Worm (Caenorhabditis elegans) whole organism, midembryonic: Measurements from ENCODE around the gene snap-29.

ENCODE experiments used
- T22C8.4 ChIP-seq: fragments of 200-800 bp; sonication (Bioruptor generic); IDR thresholded peaks from 2 replicates; pipeline ENCODE4 v1.3.6; 2022; ENCODE audit warnings: missing genetic modification characterization, missing compliant biosample characterization
- cog-1 ChIP-seq: sonication (generic microtip); optimal IDR thresholded peaks from 2 replicates; lab custom pipeline; 2016; ENCODE audit warnings: missing genetic modification characterization, missing compliant biosample characterization
- flt-1 ChIP-seq: fragments of 200-800 bp; sonication (Bioruptor generic); IDR thresholded peaks from 2 replicates; pipeline ENCODE4 v1.3.6; 2022; ENCODE audit warnings: missing genetic modification characterization, missing compliant biosample characterization
- klf-2 ChIP-seq: fragments of 200-800 bp; sonication (Bioruptor generic); conservative IDR thresholded peaks from 2 replicates; pipeline ENCODE4 v1.3.6; 2022; ENCODE audit warnings: missing genetic modification reagents, missing genetic modification characterization, missing compliant biosample characterization
- med-1 ChIP-seq: sonication (generic microtip); optimal IDR thresholded peaks from 2 replicates; lab custom pipeline; 2017; ENCODE audit warnings: missing genetic modification characterization, mild to moderate bottlenecking, missing compliant biosample characterization, antibody characterized with exemption, missing genetic modification reagents; ENCODE audit not compliant: insufficient read depth
- ref-1 ChIP-seq: fragments of 200-800 bp; sonication (Bioruptor generic); conservative IDR thresholded peaks from 2 replicates; pipeline ENCODE4 v1.3.6; 2022; ENCODE audit warnings: missing genetic modification reagents, missing genetic modification characterization, missing compliant biosample characterization
- tab-1 ChIP-seq: fragments of 200-800 bp; sonication (Bioruptor generic); IDR thresholded peaks from 2 replicates; pipeline ENCODE4 v1.3.6; 2022; ENCODE audit warnings: missing genetic modification characterization, missing compliant biosample characterization
- ztf-23 ChIP-seq: fragments of 200-800 bp; sonication (Bioruptor generic); IDR thresholded peaks from 2 replicates; pipeline ENCODE4 v1.3.6; 2022; ENCODE audit warnings: missing genetic modification reagents, missing genetic modification characterization, missing compliant biosample characterization
- ztf-29 ChIP-seq: fragments of 200-800 bp; sonication (Bioruptor generic); IDR thresholded peaks from 2 replicates; pipeline ENCODE4 v1.3.6; 2022; ENCODE audit warnings: missing genetic modification reagents, missing genetic modification characterization, missing compliant biosample characterization

snap-29 gene

DNA sequence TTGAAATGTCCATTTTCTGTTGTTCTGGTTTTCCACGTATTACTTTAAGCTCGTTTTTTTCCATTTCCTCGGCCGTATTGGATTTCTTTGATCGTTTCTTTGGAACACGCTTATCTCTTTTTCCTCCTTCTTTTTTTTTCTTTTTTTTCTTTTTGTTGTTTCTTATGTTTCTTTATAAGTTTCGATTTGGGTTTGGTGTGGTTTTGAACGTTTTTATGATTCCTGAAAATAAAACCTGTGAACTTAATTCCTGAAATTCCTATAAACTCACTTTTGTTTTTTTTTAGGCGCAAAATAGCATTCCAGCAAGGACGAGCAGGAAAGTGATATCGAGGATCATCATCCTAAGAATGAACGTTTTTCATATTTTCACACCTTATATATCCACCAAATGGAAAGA is 4.9 kb upstream of the snap-29 start, which contains the start of gene K02D10.2:
K02D10.2 (minus strand) TSS at position 101 of the 400 bp plus-strand sequence.
- TF ChIP-seq flt-1 (GFP tag; lab: Robert Waterston, UW) (no peak), med-1 (no peak), ref-1 (GFP tag; lab: Robert Waterston, UW) (no peak), T22C8.4 (GFP tag; lab: Robert Waterston, UW) (no peak), klf-2 (no peak), ztf-23 (no peak)

- TF ChIP-seq T22C8.4 (GFP tag; lab: Robert Waterston, UW) (no peak), tab-1 (no peak), ref-1 (GFP tag; lab: Robert Waterston, UW) (no peak), ztf-29 (GFP tag; lab: Robert Waterston, UW) (no peak), med-1 (no peak), cog-1 (no peak), ztf-23 (no peak), flt-1 (GFP tag; lab: Robert Waterston, UW) (no peak), klf-2 (no peak)
Measured at ce11 chrIII:8771851-8772250, 4.2 kb upstream of the snap-29 start, which contains the start of gene K02D10.3. Gene K02D10.3 (minus strand): TSS chrIII:8771951.

DNA sequence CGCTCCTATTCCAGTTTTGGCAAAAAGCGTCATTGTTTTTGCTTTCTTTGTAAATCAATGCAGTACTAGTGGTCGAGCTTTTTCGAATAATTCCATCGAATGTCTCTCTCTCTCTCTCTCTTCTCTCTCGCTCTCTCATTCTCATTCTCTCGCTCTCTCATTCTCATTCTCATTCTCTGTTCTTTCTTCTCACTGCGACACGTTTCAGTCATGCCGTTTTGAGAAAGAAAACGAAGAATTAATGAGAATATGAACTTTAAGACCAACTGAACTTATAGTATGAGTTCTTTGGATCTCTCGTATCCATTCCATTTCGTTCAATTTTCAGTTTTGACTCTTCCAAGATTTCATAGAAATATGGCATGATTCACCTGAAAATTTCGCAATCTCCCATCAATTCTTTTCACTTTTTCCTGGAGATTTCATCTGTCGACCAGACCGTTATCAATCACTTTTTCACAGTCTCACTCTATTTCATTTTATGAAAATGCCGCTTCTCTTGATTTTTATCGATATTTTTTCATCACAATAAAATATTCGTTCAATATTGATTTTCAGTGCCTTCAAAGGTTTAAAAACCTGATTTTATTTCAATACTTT is 3.5 kb upstream of the snap-29 start:
- TF ChIP-seq cog-1 (no peak), flt-1 (GFP tag; lab: Robert Waterston, UW) (no peak), tab-1 (no peak)

DNA sequence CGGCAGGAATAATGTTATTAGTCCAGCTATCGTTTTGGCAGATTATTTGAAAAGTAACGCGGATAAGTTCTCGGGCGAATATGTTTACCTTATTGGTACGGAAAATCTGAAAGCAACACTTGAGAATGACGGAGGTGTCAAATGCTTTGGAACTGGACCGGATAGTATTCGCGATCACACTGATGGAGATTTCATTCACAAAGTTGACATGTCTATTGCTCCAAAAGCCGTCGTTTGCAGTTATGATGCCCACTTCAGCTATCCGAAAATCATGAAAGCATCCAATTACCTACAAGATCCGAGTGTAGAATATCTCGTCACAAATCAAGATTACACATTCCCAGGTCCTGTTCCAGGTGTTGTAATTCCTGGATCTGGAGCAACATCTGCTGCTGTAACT is 2.7 kb upstream of the snap-29 start:
- TF ChIP-seq med-1, result no peak
- no peak for TF ChIP-seq T22C8.4 (GFP tag; lab: Robert Waterston, UW)
- no peak for TF ChIP-seq cog-1
- TF ChIP-seq klf-2, result no peak
- no peak for TF ChIP-seq flt-1 (GFP tag; lab: Robert Waterston, UW)
- no peak for TF ChIP-seq ztf-29 (GFP tag; lab: Robert Waterston, UW)
- TF ChIP-seq ztf-23, result no peak
- TF ChIP-seq tab-1, result no peak
- TF ChIP-seq ref-1 (GFP tag; lab: Robert Waterston, UW), result no peak

- TF ChIP-seq ref-1 (GFP tag; lab: Robert Waterston, UW) (no peak), klf-2 (no peak)
Measured at ce11 chrIII:8779912-8780311, 3.9 kb downstream of the snap-29 start, which contains the start of gene K02D10.4. Gene K02D10.4 (minus strand): TSS chrIII:8780012.

DNA sequence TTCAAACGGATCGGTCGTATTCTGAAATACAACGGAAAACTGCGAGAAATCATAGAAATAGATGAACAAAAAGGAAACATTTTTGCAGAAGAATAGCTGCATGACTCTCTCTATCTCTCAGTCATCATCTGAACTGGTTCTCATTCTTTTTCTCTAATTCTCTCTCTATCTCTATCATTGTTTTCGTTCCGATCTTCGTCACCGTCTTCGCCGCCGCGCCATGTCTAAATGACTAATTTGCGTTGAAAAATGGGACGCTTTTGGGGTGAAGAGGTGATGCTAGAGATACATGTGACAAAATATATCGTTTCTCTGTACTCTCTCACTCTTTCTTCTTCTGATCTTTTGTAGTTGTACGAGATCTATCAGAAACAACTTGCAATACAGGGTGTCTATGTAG is 4.4 kb downstream of the snap-29 start:
- TF ChIP-seq flt-1 (GFP tag; lab: Robert Waterston, UW) (no peak), tab-1 (no peak), klf-2 (no peak), cog-1 (no peak), ztf-29 (GFP tag; lab: Robert Waterston, UW) (no peak), med-1 (no peak), ztf-23 (no peak), T22C8.4 (GFP tag; lab: Robert Waterston, UW) (no peak), ref-1 (GFP tag; lab: Robert Waterston, UW) (no peak)

- TF ChIP-seq flt-1 (GFP tag; lab: Robert Waterston, UW), result no peak
- no peak for TF ChIP-seq ztf-23
- no peak for TF ChIP-seq cog-1
- no peak for TF ChIP-seq ref-1 (GFP tag; lab: Robert Waterston, UW)
- no peak for TF ChIP-seq ztf-29 (GFP tag; lab: Robert Waterston, UW)
- TF ChIP-seq med-1, result no peak
- no peak for TF ChIP-seq T22C8.4 (GFP tag; lab: Robert Waterston, UW)
- no peak for TF ChIP-seq klf-2
- TF ChIP-seq tab-1, result no peak
Measured at ce11 chrIII:8782080-8782479, 6.0 kb downstream of the snap-29 start.

ce11 chrIII:8782744-8783143 is 6.7 kb downstream of the snap-29 start:
- TF ChIP-seq ztf-29 (GFP tag; lab: Robert Waterston, UW) (no peak), tab-1 (no peak), med-1 (no peak), flt-1 (GFP tag; lab: Robert Waterston, UW) (no peak)

DNA sequence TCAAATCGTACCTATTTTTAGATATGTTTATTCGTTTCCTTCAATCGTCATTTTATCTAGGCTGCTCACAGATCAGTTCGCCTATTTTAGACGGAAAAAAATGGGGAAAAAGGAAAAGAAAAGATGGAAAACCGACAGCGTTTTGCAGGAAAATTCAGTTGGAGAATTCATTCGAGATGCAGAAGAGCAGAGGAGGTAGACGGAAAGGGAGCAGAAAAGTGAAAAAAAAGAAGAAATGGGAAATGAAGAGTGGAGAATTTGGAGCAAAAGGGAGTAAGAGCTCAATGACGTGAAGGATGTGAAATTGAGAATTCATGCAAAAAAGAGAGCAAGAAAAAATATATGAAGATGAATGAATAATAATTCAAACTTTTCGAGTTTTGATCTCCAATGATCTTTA is 8.4 kb downstream of the snap-29 start:
- TF ChIP-seq T22C8.4 (GFP tag; lab: Robert Waterston, UW) (no peak), cog-1 (no peak), med-1 (no peak), ztf-29 (GFP tag; lab: Robert Waterston, UW) (no peak), ref-1 (GFP tag; lab: Robert Waterston, UW) (no peak), flt-1 (GFP tag; lab: Robert Waterston, UW) (no peak), tab-1 (no peak), ztf-23 (no peak), klf-2 (no peak)

ce11 chrIII:8785426-8785825 is 9.4 kb downstream of the snap-29 start:
- TF ChIP-seq ztf-29 (GFP tag; lab: Robert Waterston, UW), result no peak
- no peak for TF ChIP-seq T22C8.4 (GFP tag; lab: Robert Waterston, UW)
- TF ChIP-seq cog-1, result no peak
- TF ChIP-seq ref-1 (GFP tag; lab: Robert Waterston, UW), result no peak
- no peak for TF ChIP-seq tab-1
- no peak for TF ChIP-seq flt-1 (GFP tag; lab: Robert Waterston, UW)
- no peak for TF ChIP-seq klf-2
- TF ChIP-seq ztf-23, result no peak
- TF ChIP-seq med-1, result no peak

ce11 chrIII:8786077-8786476 is 10.0 kb downstream of the snap-29 start, which contains the start of gene K02D10.8:
Gene K02D10.8 (plus strand): TSS chrIII:8786377.
- TF ChIP-seq klf-2 (no peak), ztf-23 (no peak), T22C8.4 (GFP tag; lab: Robert Waterston, UW) (no peak), cog-1 (no peak), ztf-29 (GFP tag; lab: Robert Waterston, UW) (no peak)
